Worm (Caenorhabditis elegans): Measurements from ENCODE around the gene K07E3.2.

K07E3.2 gene

DNA sequence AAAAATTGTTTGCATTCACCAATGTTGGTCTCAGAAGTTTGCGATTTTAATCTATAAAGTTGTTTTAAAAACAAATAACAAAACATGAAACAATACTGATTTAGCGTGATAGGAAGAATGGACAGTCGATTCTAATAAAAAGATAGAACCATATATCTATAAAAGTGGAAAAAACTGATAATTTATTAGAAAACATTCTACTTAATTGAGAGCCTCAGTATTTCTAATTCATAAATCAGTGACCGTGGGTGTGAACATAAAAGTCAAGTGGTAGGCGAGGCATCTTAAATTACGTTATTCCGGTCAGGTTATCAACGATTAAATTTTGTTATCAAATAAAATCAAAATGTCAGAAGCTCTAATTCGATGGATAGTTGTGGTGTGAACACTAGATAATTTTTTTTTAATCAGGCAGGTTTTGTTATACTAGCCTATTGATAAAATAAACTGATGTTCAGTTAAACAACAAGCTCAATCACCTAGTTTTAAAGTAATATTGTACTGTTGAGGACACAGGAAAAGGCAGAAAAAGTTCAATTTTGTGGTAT lies 5.2 kb upstream of the K07E3.2 start, which contains the start of gene catp-5:
Gene catp-5, minus strand, starts transcription at position 51 of the 548 bp plus-strand sequence.
- no peak for TF ChIP-seq elt-3 (tag; optimal IDR thresholded peaks at IDR 0.05)
- TF ChIP-seq nhr-25 (tag; optimal IDR thresholded peaks at IDR 0.05), result no peak
- TF ChIP-seq snpc-4 (tag; optimal IDR thresholded peaks at IDR 0.05), result no peak
- no peak for TF ChIP-seq unc-39 (tag; optimal IDR thresholded peaks at IDR 0.05)
- no peak for TF ChIP-seq nhr-43 (tag; optimal IDR thresholded peaks at IDR 0.05; ENCODE audit: poor library complexity, severe bottlenecking)
- TF ChIP-seq ZK546.5 (tag; optimal IDR thresholded peaks at IDR 0.05), result no peak
- TF ChIP-seq elt-2 (tag; optimal IDR thresholded peaks at IDR 0.05), result peak; percentile 85
- no peak for TF ChIP-seq daf-12 (tag; optimal IDR thresholded peaks at IDR 0.05)
- TF ChIP-seq ceh-28 (tag; optimal IDR thresholded peaks at IDR 0.05), result no peak
- TF ChIP-seq hmg-11 (tag; optimal IDR thresholded peaks at IDR 0.05), result no peak
- no peak for TF ChIP-seq ceh-16 (tag; optimal IDR thresholded peaks at IDR 0.05)
- no peak for TF ChIP-seq nfya-1 (tag; optimal IDR thresholded peaks at IDR 0.05; ENCODE audit: insufficient read depth)
- TF ChIP-seq sea-2 (GFP tag; optimal IDR thresholded peaks at IDR 0.05), result no peak
- peak; percentile 46 for TF ChIP-seq pqm-1 (tag; optimal IDR thresholded peaks at IDR 0.05)

DNA sequence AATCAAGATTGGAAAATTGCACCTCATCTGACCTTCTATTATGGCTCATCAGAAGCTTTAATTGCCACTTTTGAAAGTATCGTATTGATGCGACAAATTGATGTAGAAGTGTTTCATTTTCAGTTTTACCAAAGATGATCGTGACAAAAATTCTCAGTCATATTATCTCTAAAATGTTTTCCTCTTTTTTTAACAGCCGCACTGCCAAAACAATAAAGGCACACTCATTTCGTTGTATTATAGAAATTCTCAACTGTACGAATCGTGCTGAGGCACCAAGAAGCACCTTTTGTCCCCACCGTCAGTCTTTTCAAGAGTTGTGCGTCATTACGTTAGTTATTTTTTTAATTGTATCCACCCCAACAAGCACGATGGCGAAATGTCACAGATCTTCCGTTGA lies 3.8 kb downstream of the K07E3.2 start, which contains the start of gene K07E3.9:
Gene K07E3.9, plus strand, starts transcription at position 301 of the 400 bp plus-strand sequence.
- TF ChIP-seq ceh-28 (tag; optimal IDR thresholded peaks at IDR 0.05), result no peak
- no peak for TF ChIP-seq ceh-82 (tag; optimal IDR thresholded peaks at IDR 0.05)
- no peak for TF ChIP-seq fkh-2 (tag; optimal IDR thresholded peaks at IDR 0.05)
- no peak for TF ChIP-seq nhr-76 (tag; optimal IDR thresholded peaks at IDR 0.05)
- TF ChIP-seq skn-1 (tag; optimal IDR thresholded peaks at IDR 0.05), result no peak
- TF ChIP-seq ama-1 (optimal IDR thresholded peaks at IDR 0.05), result no peak
- TF ChIP-seq ztf-11 (tag; optimal IDR thresholded peaks at IDR 0.05), result no peak
- TF ChIP-seq fos-1 (tag; optimal IDR thresholded peaks at IDR 0.05), result no peak
- no peak for TF ChIP-seq tbx-2 (tag; optimal IDR thresholded peaks at IDR 0.05)
- TF ChIP-seq pqm-1 (tag; optimal IDR thresholded peaks at IDR 0.05), result no peak
- no peak for TF ChIP-seq zag-1 (tag; optimal IDR thresholded peaks at IDR 0.05)
- TF ChIP-seq lin-39 (tag; optimal IDR thresholded peaks at IDR 0.05), result no peak
- no peak for TF ChIP-seq pha-4 (tag; optimal IDR thresholded peaks at IDR 0.05)
- TF ChIP-seq elt-2 (tag; optimal IDR thresholded peaks at IDR 0.05), result no peak
- no peak for TF ChIP-seq elt-3 (tag; optimal IDR thresholded peaks at IDR 0.05)
- TF ChIP-seq nhr-43 (tag; optimal IDR thresholded peaks at IDR 0.05; ENCODE audit: poor library complexity, severe bottlenecking), result no peak
- no peak for TF ChIP-seq daf-12 (tag; optimal IDR thresholded peaks at IDR 0.05)
- no peak for TF ChIP-seq aly-2 (tag; optimal IDR thresholded peaks at IDR 0.05)
- TF ChIP-seq nhr-12 (tag; optimal IDR thresholded peaks at IDR 0.05), result no peak
- TF ChIP-seq egl-27 (tag; optimal IDR thresholded peaks at IDR 0.05), result no peak

DNA sequence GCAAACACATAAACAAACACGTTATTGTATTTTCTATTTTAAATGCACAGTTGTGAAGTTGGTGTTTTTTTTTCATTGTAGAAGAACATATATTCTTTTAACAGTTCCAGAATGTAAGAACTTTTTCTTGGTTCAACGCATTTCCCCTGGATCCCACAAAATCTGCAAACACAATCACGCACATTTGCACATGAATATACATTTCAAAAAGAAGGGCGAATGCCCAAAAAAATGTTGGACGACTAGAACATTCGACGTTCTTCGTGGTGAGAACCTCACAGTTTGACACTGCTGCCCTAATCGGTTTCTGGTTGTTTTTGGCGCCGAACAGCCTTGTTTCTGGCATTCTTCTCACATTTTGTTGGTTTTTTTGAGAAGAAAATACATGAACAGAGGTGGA lies 5.4 kb downstream of the K07E3.2 start:
- TF ChIP-seq ceh-28 (tag; optimal IDR thresholded peaks at IDR 0.05), result no peak
- no peak for TF ChIP-seq nhr-43 (tag; optimal IDR thresholded peaks at IDR 0.05; ENCODE audit: poor library complexity, severe bottlenecking)
- peak; percentile 51 for TF ChIP-seq lin-39 (tag; optimal IDR thresholded peaks at IDR 0.05)
- peak; percentile 52 for TF ChIP-seq nfya-1 (tag; optimal IDR thresholded peaks at IDR 0.05; ENCODE audit: insufficient read depth)
- no peak for TF ChIP-seq ztf-4 (tag; optimal IDR thresholded peaks at IDR 0.05)
- TF ChIP-seq nhr-23 (tag; optimal IDR thresholded peaks at IDR 0.05), result peak; percentile 3
- no peak for TF ChIP-seq aly-2 (tag; optimal IDR thresholded peaks at IDR 0.05)
- TF ChIP-seq pha-4 (tag; optimal IDR thresholded peaks at IDR 0.05), result peak; percentile 63
- no peak for TF ChIP-seq mdl-1 (tag; optimal IDR thresholded peaks at IDR 0.05)
- TF ChIP-seq mml-1 (tag; optimal IDR thresholded peaks at IDR 0.05), result no peak
- peak; percentile 41 for TF ChIP-seq nhr-25 (tag; optimal IDR thresholded peaks at IDR 0.05)
- TF ChIP-seq elt-2 (tag; optimal IDR thresholded peaks at IDR 0.05), result peak; percentile 43
- TF ChIP-seq nhr-67 (tag; optimal IDR thresholded peaks at IDR 0.05), result no peak
- TF ChIP-seq pqm-1 (tag; optimal IDR thresholded peaks at IDR 0.05), result no peak
- TF ChIP-seq fkh-10 (GFP tag; optimal IDR thresholded peaks at IDR 0.05), result no peak
- TF ChIP-seq lin-15B (tag; optimal IDR thresholded peaks at IDR 0.05), result no peak
- TF ChIP-seq nhr-77 (tag; optimal IDR thresholded peaks at IDR 0.05), result no peak
- TF ChIP-seq ztf-11 (tag; optimal IDR thresholded peaks at IDR 0.05), result no peak
- TF ChIP-seq nhr-11 (tag; optimal IDR thresholded peaks at IDR 0.05), result no peak
- peak; percentile 26 for TF ChIP-seq hmg-11 (tag; optimal IDR thresholded peaks at IDR 0.05)
- no peak for TF ChIP-seq fkh-2 (tag; optimal IDR thresholded peaks at IDR 0.05)
- no peak for TF ChIP-seq nhr-76 (tag; optimal IDR thresholded peaks at IDR 0.05)
- TF ChIP-seq unc-39 (tag; optimal IDR thresholded peaks at IDR 0.05), result no peak
- TF ChIP-seq ZK546.5 (tag; optimal IDR thresholded peaks at IDR 0.05), result no peak
